Fruit fly (Drosophila melanogaster) whole organism, embryonic: ENCODE measurements around the gene CG14154.

Experiments used
- CG10654 ChIP-seq: fragments of 200-800 bp; sonication (Bioruptor generic); optimal IDR thresholded peaks from 2 replicates; lab custom pipeline; 2016; ENCODE audit warnings: missing biosample characterization, missing genetic modification characterization
- CG11093 ChIP-seq: fragments of 200-800 bp; sonication (Bioruptor generic); IDR thresholded peaks from 3 replicates; pipeline ENCODE4 v1.3.6; 2022; ENCODE audit warnings: missing biosample characterization, missing genetic modification characterization
- CG11247 ChIP-seq: fragments of 200-800 bp; sonication (Bioruptor generic); IDR thresholded peaks from 2 replicates; pipeline ENCODE4 v1.3.6; 2022; ENCODE audit warnings: missing biosample characterization, missing genetic modification characterization
- CG11456 ChIP-seq: fragments of 200-800 bp; sonication (Bioruptor generic); IDR thresholded peaks from 3 replicates; pipeline ENCODE4 v1.3.6; 2022; ENCODE audit warnings: missing biosample characterization, missing genetic modification characterization
- CG12659 ChIP-seq: fragments of 200-800 bp; sonication (Bioruptor generic); optimal IDR thresholded peaks from 3 replicates; lab custom pipeline; 2017; ENCODE audit warnings: mild to moderate bottlenecking, missing biosample characterization, missing genetic modification reagents, missing genetic modification characterization
- CG13296 ChIP-seq: fragments of 200-800 bp; sonication (Bioruptor generic); optimal IDR thresholded peaks from 3 replicates; lab custom pipeline; 2018; ENCODE audit warnings: missing biosample characterization, mild to moderate bottlenecking, missing genetic modification characterization
- CG14441 ChIP-seq: fragments of 200-800 bp; sonication (Bioruptor generic); IDR thresholded peaks from 2 replicates; pipeline ENCODE4 v1.3.6; 2022; ENCODE audit warnings: missing biosample characterization, missing genetic modification characterization
- CG1832 ChIP-seq: fragments of 200-800 bp; sonication (Bioruptor generic); optimal IDR thresholded peaks from 2 replicates; lab custom pipeline; 2017; ENCODE audit warnings: missing biosample characterization, mild to moderate bottlenecking, missing genetic modification characterization, inconsistent platforms
- CG2202 ChIP-seq: fragments of 200-800 bp; sonication (Bioruptor generic); optimal IDR thresholded peaks from 2 replicates; lab custom pipeline; 2018; ENCODE audit warnings: missing biosample characterization, mild to moderate bottlenecking, missing genetic modification characterization
- CG30403 ChIP-seq: fragments of 200-800 bp; sonication (Bioruptor generic); optimal IDR thresholded peaks from 3 replicates; lab custom pipeline; 2016; ENCODE audit warnings: missing biosample characterization, missing genetic modification characterization
- CG31224 ChIP-seq: fragments of 200-800 bp; sonication (Bioruptor generic); IDR thresholded peaks from 2 replicates; pipeline ENCODE4 v1.3.6; 2022; ENCODE audit warnings: missing biosample characterization, missing genetic modification characterization
- CG3407 ChIP-seq: fragments of 200-800 bp; sonication (Bioruptor generic); optimal IDR thresholded peaks from 2 replicates; lab custom pipeline; 2018; ENCODE audit warnings: missing biosample characterization, mild to moderate bottlenecking, missing genetic modification characterization
- CG3726 ChIP-seq: fragments of 200-800 bp; sonication (Bioruptor generic); IDR thresholded peaks from 3 replicates; pipeline ENCODE4, ENCODE4 v1.3.6; 2022; ENCODE audit warnings: missing biosample characterization, missing genetic modification characterization
- CG4282 ChIP-seq: fragments of 200-800 bp; sonication (Bioruptor generic); optimal IDR thresholded peaks from 2 replicates; lab custom pipeline; 2016; ENCODE audit warnings: missing biosample characterization, missing genetic modification characterization
- CG4360 ChIP-seq: fragments of 200-800 bp; sonication (Bioruptor generic); IDR thresholded peaks from 2 replicates; pipeline ENCODE4 v1.3.6; 2022; ENCODE audit warnings: missing biosample characterization, missing genetic modification characterization
- CG6272 ChIP-seq: fragments of 200-800 bp; sonication (Bioruptor generic); IDR thresholded peaks from 2 replicates; pipeline ENCODE4 v1.3.6; 2022; ENCODE audit warnings: missing biosample characterization, missing genetic modification characterization
- CG7556 ChIP-seq: fragments of 200-800 bp; sonication (Bioruptor generic); optimal IDR thresholded peaks from 2 replicates; lab custom pipeline; 2017; ENCODE audit warnings: missing biosample characterization, mild to moderate bottlenecking, missing genetic modification characterization
- CG8388 ChIP-seq: fragments of 200-800 bp; sonication (Bioruptor generic); optimal IDR thresholded peaks from 2 replicates; lab custom pipeline; 2019; ENCODE audit warnings: missing biosample characterization, mild to moderate bottlenecking, missing genetic modification characterization, moderate library complexity
- CG9727 ChIP-seq: fragments of 200-800 bp; sonication (Bioruptor generic); optimal IDR thresholded peaks from 3 replicates; lab custom pipeline; 2017; ENCODE audit warnings: missing biosample characterization, mild to moderate bottlenecking, missing genetic modification characterization
- CG9932 ChIP-seq: fragments of 200-800 bp; sonication (Bioruptor generic); IDR thresholded peaks from 2 replicates; pipeline ENCODE4 v1.3.6; 2022; ENCODE audit warnings: missing biosample characterization, missing genetic modification characterization
- CHES-1-like ChIP-seq: fragments of 200-800 bp; sonication (Bioruptor generic); optimal IDR thresholded peaks from 2 replicates; lab custom pipeline; 2016; ENCODE audit warnings: missing biosample characterization, missing genetic modification characterization
- D19A ChIP-seq: fragments of 200-800 bp; optimal IDR thresholded peaks from 3 replicates; lab custom pipeline; 2019; ENCODE audit warnings: missing biosample characterization, mild to moderate bottlenecking, missing genetic modification characterization, moderate library complexity
- D19B ChIP-seq: fragments of 200-800 bp; sonication (Bioruptor generic); optimal IDR thresholded peaks from 2 replicates; lab custom pipeline; 2017; ENCODE audit warnings: missing biosample characterization, mild to moderate bottlenecking, missing genetic modification characterization
- Dip3 ChIP-seq: fragments of 200-800 bp; sonication (Bioruptor generic); optimal IDR thresholded peaks from 3 replicates; lab custom pipeline; 2016; ENCODE audit warnings: missing biosample characterization, missing genetic modification characterization
- ERR ChIP-seq: fragments of 200-800 bp; sonication (Bioruptor generic); optimal IDR thresholded peaks from 2 replicates; lab custom pipeline; 2016; ENCODE audit warnings: missing biosample characterization, missing genetic modification characterization
- Hr78 ChIP-seq, 2 experiments: fragments of 200-800 bp in 1 of 2; fragments of >200 bp in 1 of 2; sonication (Bioruptor generic) in 1 of 2; optimal IDR thresholded peaks; 2 replicates each; lab custom pipeline; 2017 to 2019; ENCODE audit warnings: missing biosample characterization in 2 of 2, missing genetic modification characterization in 2 of 2, mild to moderate bottlenecking in 1 of 2, moderate library complexity in 1 of 2
- Hsf ChIP-seq: fragments of 200-800 bp; sonication (Bioruptor generic); optimal IDR thresholded peaks from 3 replicates; lab custom pipeline; 2016; ENCODE audit warnings: missing biosample characterization, missing genetic modification characterization
- Max ChIP-seq: fragments of 200-800 bp; sonication (Bioruptor generic); optimal IDR thresholded peaks from 2 replicates; lab custom pipeline; 2016; ENCODE audit warnings: missing biosample characterization, mild to moderate bottlenecking, missing genetic modification characterization
- NfI ChIP-seq: fragments of 200-800 bp; sonication (Bioruptor generic); optimal IDR thresholded peaks from 3 replicates; lab custom pipeline; 2018; ENCODE audit warnings: missing biosample characterization, mild to moderate bottlenecking, missing genetic modification characterization, moderate library complexity
- Opbp ChIP-seq: fragments of 200-800 bp; sonication (Bioruptor generic); IDR thresholded peaks from 3 replicates; pipeline ENCODE4 v1.3.6; 2022; ENCODE audit warnings: missing biosample characterization, missing genetic modification characterization; ENCODE audit not compliant: partially characterized antibody
- Scr ChIP-seq: fragments of 200-800 bp; sonication (Bioruptor generic); IDR thresholded peaks from 2 replicates; pipeline ENCODE4 v1.3.6; 2022; ENCODE audit warnings: missing biosample characterization, missing genetic modification characterization; ENCODE audit not compliant: partially characterized antibody
- Sin3A ChIP-seq: fragments of >200 bp; optimal IDR thresholded peaks from 2 replicates; lab custom pipeline; 2018
- Sry-β ChIP-seq: fragments of 200-800 bp; sonication (Bioruptor generic); optimal IDR thresholded peaks from 2 replicates; lab custom pipeline; 2018; ENCODE audit warnings: missing biosample characterization, mild to moderate bottlenecking, missing genetic modification characterization, moderate library complexity
- Tbp ChIP-seq: fragments of >200 bp; optimal IDR thresholded peaks from 2 replicates; lab custom pipeline; 2018; ENCODE audit warnings: missing biosample characterization, missing genetic modification characterization
- ap ChIP-seq: fragments of 200-800 bp; sonication (Bioruptor generic); IDR thresholded peaks from 2 replicates; pipeline ENCODE4 v1.3.6; 2022; ENCODE audit warnings: missing biosample characterization, missing genetic modification characterization
- bab2 ChIP-seq: fragments of 200-800 bp; sonication (Bioruptor generic); optimal IDR thresholded peaks from 2 replicates; lab custom pipeline; 2016; ENCODE audit warnings: missing biosample characterization, missing genetic modification characterization
- cad ChIP-seq: fragments of >200 bp; optimal IDR thresholded peaks from 2 replicates; lab custom pipeline; 2017; ENCODE audit warnings: missing biosample characterization, missing genetic modification characterization
- dati ChIP-seq: fragments of 200-800 bp; sonication (Bioruptor generic); IDR thresholded peaks from 2 replicates; pipeline ENCODE4 v1.3.6; 2022; ENCODE audit warnings: missing biosample characterization, missing genetic modification characterization
- ewg ChIP-seq: fragments of 200-800 bp; sonication (Bioruptor generic); optimal IDR thresholded peaks from 3 replicates; lab custom pipeline; 2017; ENCODE audit warnings: mild to moderate bottlenecking, missing biosample characterization, missing genetic modification reagents, missing genetic modification characterization
- exex ChIP-seq: fragments of 200-800 bp; sonication (Bioruptor generic); optimal IDR thresholded peaks from 4 replicates; lab custom pipeline; 2018; ENCODE audit warnings: missing biosample characterization, mild to moderate bottlenecking, missing genetic modification characterization, moderate library complexity
- gce ChIP-seq: fragments of 200-800 bp; sonication (Bioruptor generic); IDR thresholded peaks from 3 replicates; pipeline ENCODE4 v1.3.6; 2022; ENCODE audit warnings: missing biosample characterization, missing genetic modification characterization
- gem ChIP-seq: fragments of 200-800 bp; sonication (Bioruptor generic); optimal IDR thresholded peaks from 2 replicates; lab custom pipeline; 2019; ENCODE audit warnings: missing biosample characterization, mild to moderate bottlenecking, missing genetic modification characterization, moderate library complexity
- gsb-n ChIP-seq: fragments of 200-800 bp; sonication (Bioruptor generic); optimal IDR thresholded peaks from 3 replicates; lab custom pipeline; 2018; ENCODE audit warnings: missing biosample characterization, mild to moderate bottlenecking, missing genetic modification characterization
- hkb ChIP-seq, 2 experiments: fragments of 200-800 bp in 1 of 2; fragments of >200 bp in 1 of 2; sonication (Bioruptor generic) in 1 of 2; IDR thresholded peaks in 1 of 2; optimal IDR thresholded peaks in 1 of 2; 2 replicates each; pipeline versions ENCODE4 v1.3.6 to Lab custom; 2017 to 2022; ENCODE audit warnings: missing biosample characterization in 1 of 2, missing genetic modification characterization in 1 of 2
- nmo ChIP-seq: fragments of 200-800 bp; sonication (Bioruptor generic); optimal IDR thresholded peaks from 2 replicates; lab custom pipeline; 2018; ENCODE audit warnings: missing biosample characterization, mild to moderate bottlenecking, missing genetic modification characterization, moderate library complexity
- sc ChIP-seq, 3 experiments: fragments of >200 bp in 2 of 3; fragments of 200-800 bp in 1 of 3; sonication (Bioruptor generic) in 1 of 3; optimal IDR thresholded peaks; 2 replicates in 2 of 3; 3 replicates in 1 of 3; lab custom pipeline; 2017; ENCODE audit warnings: mild to moderate bottlenecking in 1 of 3, missing biosample characterization in 1 of 3, missing genetic modification characterization in 1 of 3, missing genetic modification reagents in 1 of 3
- seq ChIP-seq: fragments of 200-800 bp; sonication (Bioruptor generic); IDR thresholded peaks from 2 replicates; pipeline ENCODE4 v1.3.6; 2022; ENCODE audit warnings: missing biosample characterization, missing genetic modification characterization
- tgo ChIP-seq: fragments of 200-800 bp; sonication (Bioruptor generic); IDR thresholded peaks from 3 replicates; pipeline ENCODE4 v1.3.6; 2022; ENCODE audit warnings: missing biosample characterization, missing genetic modification characterization
- trem ChIP-seq: fragments of 200-800 bp; optimal IDR thresholded peaks from 3 replicates; lab custom pipeline; 2019; ENCODE audit warnings: missing biosample characterization, mild to moderate bottlenecking, missing genetic modification characterization, moderate library complexity
- tx ChIP-seq: fragments of 200-800 bp; sonication (Bioruptor generic); optimal IDR thresholded peaks from 2 replicates; lab custom pipeline; 2016; ENCODE audit warnings: missing biosample characterization, missing genetic modification characterization

Gene CG14154

DNA sequence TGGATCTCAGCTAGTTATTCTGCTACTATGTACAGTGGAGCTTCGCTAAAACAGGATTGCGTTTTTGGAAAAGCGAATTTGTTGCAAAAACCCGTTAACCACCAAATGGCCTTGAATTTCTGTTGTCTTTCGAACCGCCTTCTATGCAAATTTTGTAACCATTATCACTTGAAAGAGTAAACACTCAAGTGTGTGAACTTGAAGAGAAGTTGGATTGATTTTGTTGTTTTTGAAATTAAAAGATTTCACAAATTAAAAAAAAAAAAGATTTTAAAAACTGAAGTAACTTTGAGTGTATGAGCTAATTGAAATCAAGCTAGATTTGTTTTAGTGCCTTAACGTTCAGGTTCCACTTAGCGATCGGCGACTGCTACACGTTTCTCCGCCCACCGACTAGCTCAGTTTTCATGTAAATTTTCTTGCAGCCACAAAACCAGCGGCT is 42.2 kb downstream of the CG14154 start (continued):
- TF ChIP-seq gem, result peak; percentile 83
- TF ChIP-seq hkb (optimal IDR thresholded peaks at IDR 0.05; lab: Kevin White, UChicago), result no peak
- TF ChIP-seq hkb (GFP tag; IDR thresholded peaks at IDR 0.05; lab: Robert Waterston, UW), result peak; percentile 75
- peak; percentile 83 for TF ChIP-seq nmo (GFP tag; lab: Kevin White, UChicago)
- TF ChIP-seq CG2202 (tag; lab: Kevin White, UChicago), result no peak
- TF ChIP-seq Sry-β (GFP tag; lab: Kevin White, UChicago), result no peak
- no peak for TF ChIP-seq Sin3A (lab: Kevin White, UChicago)
- no peak; the same call in 2 of the 3 replicates for TF ChIP-seq gce (GFP tag; lab: Robert Waterston, UW)
- no peak for TF ChIP-seq cad
- TF ChIP-seq Hsf, result peak; percentile 53
- TF ChIP-seq CG11456 (GFP tag; lab: Robert Waterston, UW), result peak; percentile 70; the same call in 2 of the 3 replicates
- peak; percentile 58 for TF ChIP-seq CG8388 (GFP tag; lab: Kevin White, UChicago)
- TF ChIP-seq CG11247 (GFP tag; lab: Robert Waterston, UW), result no peak
- TF ChIP-seq CG7556 (GFP tag; lab: Kevin White, UChicago), result peak; percentile 79
- peak; percentile 61 for TF ChIP-seq CG10654 (GFP tag; lab: Kevin White, UChicago)
- no peak for TF ChIP-seq CG3726
- TF ChIP-seq exex, result no peak
- TF ChIP-seq ERR, result peak; percentile 22
- TF ChIP-seq CG9932, result peak; percentile 38
- peak; percentile 46 for TF ChIP-seq NfI
- TF ChIP-seq seq (GFP tag; lab: Robert Waterston, UW), result 0 out of 2 replicates have a peak, but pooled peaks have one; percentile 65
- peak; percentile 85 for TF ChIP-seq CG30403
- TF ChIP-seq CG6272, result peak; percentile 27; the same call in 1 of the 2 replicates
- peak; percentile 53 for TF ChIP-seq trem (tag; lab: Kevin White, UChicago)
- TF ChIP-seq dati (GFP tag; lab: Robert Waterston, UW), result no peak
- peak; percentile 70 for TF ChIP-seq CG13296 (GFP tag; lab: Kevin White, UChicago)
- TF ChIP-seq Max (GFP tag; lab: Kevin White, UChicago), result no peak
- TF ChIP-seq ewg (GFP tag; lab: Kevin White, UChicago), result peak; percentile 33
- TF ChIP-seq CG12659 (GFP tag; lab: Kevin White, UChicago), result peak; percentile 59
- no peak for TF ChIP-seq Opbp
- no peak for TF ChIP-seq Tbp
- TF ChIP-seq sc (optimal IDR thresholded peaks at IDR 0.05; lab: Kevin White, UChicago), result no peak
- TF ChIP-seq sc (GFP tag; optimal IDR thresholded peaks at IDR 0.05; lab: Kevin White, UChicago), result peak; percentile 28
- peak in 1 of 2 experiments; percentile 19 for TF ChIP-seq Hr78 (GFP tag; optimal IDR thresholded peaks at IDR 0.05; lab: Kevin White, UChicago)
- no peak for TF ChIP-seq CG31224 (GFP tag; lab: Robert Waterston, UW)
- peak; percentile 68 for TF ChIP-seq CG14441 (GFP tag; lab: Robert Waterston, UW)
- no peak for TF ChIP-seq Scr (GFP tag; lab: Robert Waterston, UW)
- no peak for TF ChIP-seq CG1832 (GFP tag; lab: Kevin White, UChicago)
- no peak for TF ChIP-seq D19A
- peak; percentile 7 for TF ChIP-seq CHES-1-like (GFP tag; lab: Kevin White, UChicago)
- peak; percentile 36 for TF ChIP-seq D19B (GFP tag; lab: Kevin White, UChicago)
- peak; percentile 75 for TF ChIP-seq tgo (GFP tag; lab: Robert Waterston, UW)
- TF ChIP-seq tx, result peak; percentile 35
- TF ChIP-seq bab2 (GFP tag; lab: Kevin White, UChicago), result peak; percentile 89
- peak; percentile 36 for TF ChIP-seq Dip3 (GFP tag; lab: Kevin White, UChicago)
- peak; percentile 1 for TF ChIP-seq gsb-n (tag; lab: Kevin White, UChicago)
- peak; percentile 22 for TF ChIP-seq CG3407
- TF ChIP-seq CG4360 (GFP tag; lab: Robert Waterston, UW), result no peak
- TF ChIP-seq CG11093 (GFP tag; lab: Robert Waterston, UW), result 0 out of 3 replicates have a peak, but pooled peaks have one; percentile 61
- peak; percentile 38; the same call in 1 of the 2 replicates for TF ChIP-seq ap (GFP tag; lab: Robert Waterston, UW)
- TF ChIP-seq CG4282 (GFP tag; lab: Kevin White, UChicago), result no peak
- peak; percentile 67 for TF ChIP-seq CG9727 (GFP tag; lab: Kevin White, UChicago)
